In genomic region chr3L:16796603-16797002, dm6 we compare ENCODE assay signal across 1 fruit fly cellular context.
TF ChIP-seq lines count a peak whose summit lies in the region.

No protein-coding gene starts in this region.

TF ChIP-seq in whole organism, embryonic, 481 proteins besides CTCF, POLR2A, EP300 and RAD21 (continued from another document):
- peak; percentile 5 for TF ChIP-seq CG17359 (tag; optimal IDR thresholded peaks at IDR 0.05; lab: Kevin White, UChicago)
- TF ChIP-seq CG15479 (GFP tag; optimal IDR thresholded peaks at IDR 0.05; lab: Kevin White, UChicago), result no peak
- TF ChIP-seq CG16863 (GFP tag; optimal IDR thresholded peaks at IDR 0.05; lab: Kevin White, UChicago), result no peak
- no peak for TF ChIP-seq Atf3 (GFP tag; optimal IDR thresholded peaks at IDR 0.05; lab: Kevin White, UChicago)
- no peak for TF ChIP-seq CG2678 (tag; optimal IDR thresholded peaks at IDR 0.05; lab: Kevin White, UChicago)
- no peak for TF ChIP-seq CG10267 (tag; optimal IDR thresholded peaks at IDR 0.05; lab: Kevin White, UChicago)
- TF ChIP-seq dmrt11E (tag; optimal IDR thresholded peaks at IDR 0.05; lab: Kevin White, UChicago), result no peak
- TF ChIP-seq sens (GFP tag; lab: Kevin White, UChicago), result peak; percentile 52
- no peak for TF ChIP-seq Fer2 (tag; optimal IDR thresholded peaks at IDR 0.05; lab: Kevin White, UChicago)
- TF ChIP-seq CG4424 (GFP tag; optimal IDR thresholded peaks at IDR 0.05; lab: Kevin White, UChicago), result no peak
- TF ChIP-seq CG32767 (GFP tag; IDR thresholded peaks at IDR 0.05; lab: Robert Waterston, UW), result no peak
- no peak for TF ChIP-seq nerfin-1 (tag; optimal IDR thresholded peaks at IDR 0.05; lab: Kevin White, UChicago)
- TF ChIP-seq cato (GFP tag; optimal IDR thresholded peaks at IDR 0.05; lab: Kevin White, UChicago; ENCODE audit: borderline replicate concordance), result no peak
- no peak for TF ChIP-seq ssp (GFP tag; IDR thresholded peaks at IDR 0.05; lab: Robert Waterston, UW)
- no peak for TF ChIP-seq wdn (GFP tag; IDR thresholded peaks at IDR 0.05; lab: Robert Waterston, UW)
- no peak for TF ChIP-seq CG34376 (GFP tag; optimal IDR thresholded peaks at IDR 0.05; lab: Kevin White, UChicago)
- TF ChIP-seq CG12391 (tag; optimal IDR thresholded peaks at IDR 0.05; lab: Kevin White, UChicago), result no peak
- no peak for TF ChIP-seq fd64A (GFP tag; optimal IDR thresholded peaks at IDR 0.05; lab: Kevin White, UChicago)
- TF ChIP-seq emc (GFP tag; optimal IDR thresholded peaks at IDR 0.05; lab: Kevin White, UChicago), result no peak
- TF ChIP-seq CG17802 (tag; optimal IDR thresholded peaks at IDR 0.05; lab: Kevin White, UChicago), result no peak
- TF ChIP-seq Drgx (GFP tag; IDR thresholded peaks at IDR 0.05; lab: Robert Waterston, UW), result peak; percentile 64; the same call in 1 of the 2 replicates
- no peak for TF ChIP-seq Poxn (GFP tag; IDR thresholded peaks at IDR 0.05; lab: Robert Waterston, UW)
- TF ChIP-seq vvl (GFP tag; IDR thresholded peaks at IDR 0.05; lab: Robert Waterston, UW), result peak; percentile 40
- TF ChIP-seq hkb (optimal IDR thresholded peaks at IDR 0.05; lab: Kevin White, UChicago), result no peak
- TF ChIP-seq hkb (GFP tag; IDR thresholded peaks at IDR 0.05; lab: Robert Waterston, UW), result 0 out of 2 replicates have a peak, but pooled peaks have one; percentile 29
- TF ChIP-seq da (GFP tag; optimal IDR thresholded peaks at IDR 0.05; lab: Kevin White, UChicago), result no peak
- TF ChIP-seq CG33213 (GFP tag; optimal IDR thresholded peaks at IDR 0.05; lab: Kevin White, UChicago), result no peak
- no peak for TF ChIP-seq onecut (GFP tag; IDR thresholded peaks at IDR 0.05; lab: Robert Waterston, UW)
- no peak for TF ChIP-seq ro (GFP tag; IDR thresholded peaks at IDR 0.05; lab: Robert Waterston, UW)
- TF ChIP-seq btn (GFP tag; optimal IDR thresholded peaks at IDR 0.05; lab: Kevin White, UChicago), result no peak
- no peak for TF ChIP-seq gt (GFP tag; IDR thresholded peaks at IDR 0.05; lab: Robert Waterston, UW)
- TF ChIP-seq crc (GFP tag; optimal IDR thresholded peaks at IDR 0.05; lab: Kevin White, UChicago), result no peak
- no peak for TF ChIP-seq Gsc (GFP tag; IDR thresholded peaks at IDR 0.05; lab: Robert Waterston, UW)
- TF ChIP-seq odd (GFP tag; optimal IDR thresholded peaks at IDR 0.05; lab: Kevin White, UChicago), result no peak
- TF ChIP-seq Med (GFP tag; lab: Kevin White, UChicago), result peak; percentile 76
- TF ChIP-seq Bdp1 (GFP tag; optimal IDR thresholded peaks at IDR 0.05; lab: Kevin White, UChicago), result no peak
- TF ChIP-seq CG3838 (GFP tag; optimal IDR thresholded peaks at IDR 0.05; lab: Kevin White, UChicago), result no peak
- TF ChIP-seq dati (GFP tag; IDR thresholded peaks at IDR 0.05; lab: Robert Waterston, UW), result no peak
- TF ChIP-seq p53 (GFP tag; optimal IDR thresholded peaks at IDR 0.05; lab: Kevin White, UChicago), result no peak
- TF ChIP-seq Ravus (GFP tag; IDR thresholded peaks at IDR 0.05; lab: Robert Waterston, UW), result no peak
- no peak for TF ChIP-seq kni (GFP tag; optimal IDR thresholded peaks at IDR 0.05; lab: Kevin White, UChicago)
- no peak for TF ChIP-seq CG1603 (tag; optimal IDR thresholded peaks at IDR 0.05; lab: Kevin White, UChicago)
- no peak for TF ChIP-seq Dref (GFP tag; IDR thresholded peaks at IDR 0.05; lab: Robert Waterston, UW)
- TF ChIP-seq croc (GFP tag; conservative IDR thresholded peaks at IDR 0.05; lab: Robert Waterston, UW), result no peak
- TF ChIP-seq nom (GFP tag; optimal IDR thresholded peaks at IDR 0.05; lab: Kevin White, UChicago), result peak; percentile 40
- TF ChIP-seq nmo (GFP tag; optimal IDR thresholded peaks at IDR 0.05; lab: Kevin White, UChicago), result no peak
- TF ChIP-seq CG8388 (GFP tag; optimal IDR thresholded peaks at IDR 0.05; lab: Kevin White, UChicago), result no peak
- peak; percentile 73 for TF ChIP-seq corto (GFP tag; optimal IDR thresholded peaks at IDR 0.05; lab: Kevin White, UChicago)
- no peak for TF ChIP-seq CG10959 (GFP tag; IDR thresholded peaks at IDR 0.05; lab: Robert Waterston, UW)
- TF ChIP-seq Hmr (GFP tag; optimal IDR thresholded peaks at IDR 0.05; lab: Kevin White, UChicago), result no peak
- no peak for TF ChIP-seq CG3726 (GFP tag; IDR thresholded peaks at IDR 0.05; lab: Robert Waterston, UW)
- TF ChIP-seq dmrt99B (tag; optimal IDR thresholded peaks at IDR 0.05; lab: Kevin White, UChicago), result no peak
- no peak for TF ChIP-seq Six4 (GFP tag; optimal IDR thresholded peaks at IDR 0.05; lab: Kevin White, UChicago)
- no peak for TF ChIP-seq pum (GFP tag; optimal IDR thresholded peaks at IDR 0.05; lab: Kevin White, UChicago)
- TF ChIP-seq sqz (GFP tag; optimal IDR thresholded peaks at IDR 0.05; lab: Kevin White, UChicago), result no peak
- no peak for TF ChIP-seq zfh1 (GFP tag; IDR thresholded peaks at IDR 0.05; lab: Robert Waterston, UW)
- no peak for TF ChIP-seq otp (GFP tag; IDR thresholded peaks at IDR 0.05; lab: Robert Waterston, UW)
- TF ChIP-seq zf30C (GFP tag; optimal IDR thresholded peaks at IDR 0.05; lab: Kevin White, UChicago), result no peak
- TF ChIP-seq Spps (tag; optimal IDR thresholded peaks at IDR 0.05; lab: Kevin White, UChicago), result no peak
- TF ChIP-seq sd (tag; optimal IDR thresholded peaks at IDR 0.05; lab: Kevin White, UChicago), result no peak
- TF ChIP-seq Lhr (GFP tag; optimal IDR thresholded peaks at IDR 0.05; lab: Kevin White, UChicago), result no peak
- no peak for TF ChIP-seq Antp (GFP tag; optimal IDR thresholded peaks at IDR 0.05; lab: Kevin White, UChicago)
- TF ChIP-seq CG3847 (GFP tag; IDR thresholded peaks at IDR 0.05; lab: Robert Waterston, UW), result no peak
- TF ChIP-seq tap (tag; optimal IDR thresholded peaks at IDR 0.05; lab: Kevin White, UChicago), result no peak
- no peak for TF ChIP-seq CG17912 (GFP tag; optimal IDR thresholded peaks at IDR 0.05; lab: Kevin White, UChicago)
- peak; percentile 14 for TF ChIP-seq NfI (GFP tag; optimal IDR thresholded peaks at IDR 0.05; lab: Kevin White, UChicago)
- no peak for TF ChIP-seq B-H2 (GFP tag; optimal IDR thresholded peaks at IDR 0.05; lab: Kevin White, UChicago)
- TF ChIP-seq row (GFP tag; IDR thresholded peaks at IDR 0.05; lab: Robert Waterston, UW), result 0 out of 3 replicates have a peak, but pooled peaks have one; percentile 35
- no peak for TF ChIP-seq CkIIα-i1 (GFP tag; IDR thresholded peaks at IDR 0.05; lab: Robert Waterston, UW)
- TF ChIP-seq psq (GFP tag; optimal IDR thresholded peaks at IDR 0.05; lab: Kevin White, UChicago), result no peak
- TF ChIP-seq HLH4C (GFP tag; IDR thresholded peaks at IDR 0.05; lab: Robert Waterston, UW; ENCODE audit: partially characterized antibody), result no peak
- TF ChIP-seq bab2 (GFP tag; optimal IDR thresholded peaks at IDR 0.05; lab: Kevin White, UChicago), result no peak
- peak in 1 of 2 experiments; percentile 16 for TF ChIP-seq chif (GFP tag; optimal IDR thresholded peaks at IDR 0.05; lab: Kevin White, UChicago)
- no peak for TF ChIP-seq CG10462 (GFP tag; optimal IDR thresholded peaks at IDR 0.05; lab: Kevin White, UChicago)
- TF ChIP-seq CG42726 (GFP tag; IDR thresholded peaks at IDR 0.05; lab: Robert Waterston, UW; ENCODE audit: partially characterized antibody), result no peak
- TF ChIP-seq tll (GFP tag; optimal IDR thresholded peaks at IDR 0.05; lab: Kevin White, UChicago), result no peak
- TF ChIP-seq CG12769 (tag; optimal IDR thresholded peaks at IDR 0.05; lab: Kevin White, UChicago), result no peak
- TF ChIP-seq org-1 (GFP tag; optimal IDR thresholded peaks at IDR 0.05; lab: Kevin White, UChicago), result no peak
- TF ChIP-seq az2 (GFP tag; optimal IDR thresholded peaks at IDR 0.05; lab: Kevin White, UChicago), result no peak
- TF ChIP-seq mld (GFP tag; IDR thresholded peaks at IDR 0.05; lab: Robert Waterston, UW; ENCODE audit: partially characterized antibody), result no peak
- no peak for TF ChIP-seq jing (GFP tag; optimal IDR thresholded peaks at IDR 0.05; lab: Kevin White, UChicago)
- TF ChIP-seq gem (tag; optimal IDR thresholded peaks at IDR 0.05; lab: Kevin White, UChicago), result no peak
- no peak for TF ChIP-seq gcm2 (GFP tag; optimal IDR thresholded peaks at IDR 0.05; lab: Kevin White, UChicago)
- TF ChIP-seq CG18011 (GFP tag; optimal IDR thresholded peaks at IDR 0.05; lab: Kevin White, UChicago), result no peak
- no peak for TF ChIP-seq pb (GFP tag; optimal IDR thresholded peaks at IDR 0.05; lab: Kevin White, UChicago)
TF ChIP-seq in whole organism, embryonic: peak in this region for 17.
